Fruit fly (Drosophila melanogaster) ovary, adult (tissue): ENCODE results near the gene NitFhit.

Experiments
- CG17801 ChIP-seq: fragments of 200-800 bp; optimal IDR thresholded peaks from 2 replicates; lab custom pipeline; 2019; ENCODE audit warnings: missing biosample characterization, mild to moderate bottlenecking, missing genetic modification characterization, moderate library complexity; ENCODE audit not compliant: partially characterized antibody

Gene NitFhit

dm6 chr3L:224004-224951 lies 20.7 kb downstream of the NitFhit start:
- no peak for TF ChIP-seq CG17801 (GFP tag; lab: Kevin White, UChicago)

- TF ChIP-seq CG17801 (GFP tag; lab: Kevin White, UChicago) = no peak
These were observed 21.6 kb downstream of the NitFhit start for dm6 chr3L:225120-225519.

- no peak for TF ChIP-seq CG17801 (GFP tag; lab: Kevin White, UChicago)
These were observed 28.0 kb downstream of the NitFhit start, which contains the start of gene CG42846 for dm6 chr3L:231504-231903. Gene CG42846 (minus strand): TSS chr3L:231604.

dm6 chr3L:232267-232666 lies 28.7 kb downstream of the NitFhit start, which contains the start of gene CG34454:
Gene CG34454 (minus strand): TSS chr3L:232350.
- no peak for TF ChIP-seq CG17801 (GFP tag; lab: Kevin White, UChicago)

dm6 chr3L:233251-233650 lies 29.7 kb downstream of the NitFhit start, which contains the start of gene CG34453:
Gene CG34453 (minus strand): TSS chr3L:233351.
- TF ChIP-seq CG17801 (GFP tag; lab: Kevin White, UChicago) = no peak

- no peak for TF ChIP-seq CG17801 (GFP tag; lab: Kevin White, UChicago)
These were observed 30.8 kb downstream of the NitFhit start for dm6 chr3L:234337-234736.

dm6 chr3L:246644-247199 lies 43.2 kb downstream of the NitFhit start:
- peak; percentile 37 for TF ChIP-seq CG17801 (GFP tag; lab: Kevin White, UChicago)

- no peak for TF ChIP-seq CG17801 (GFP tag; lab: Kevin White, UChicago)
These were observed 44.1 kb downstream of the NitFhit start, which contains the start of gene mthl14 for dm6 chr3L:247482-248225. Gene mthl14 (plus strand): TSS chr3L:247491.

- no peak for TF ChIP-seq CG17801 (GFP tag; lab: Kevin White, UChicago)
These were observed 44.8 kb downstream of the NitFhit start for dm6 chr3L:248226-248758.
